Worm (Caenorhabditis elegans): ENCODE measurements around the gene itr-1.

ce11 chrIV:7724912-7725311 is 49.9 kb downstream of the itr-1 start:
- TF ChIP-seq xnd-1 (tag; optimal IDR thresholded peaks at IDR 0.05) (no peak), pbrm-1 (GFP tag; IDR thresholded peaks at IDR 0.05) (no peak), ama-1 (optimal IDR thresholded peaks at IDR 0.05) (no peak), ama-1 (GFP tag; optimal IDR thresholded peaks at IDR 0.05) (no peak), rpc-1 (optimal IDR thresholded peaks at IDR 0.05) (no peak), rpc-1 (tag; optimal IDR thresholded peaks at IDR 0.05) (no peak), nhr-179 (tag; optimal IDR thresholded peaks at IDR 0.05) (no peak)
